Fruit fly (Drosophila melanogaster): ENCODE results near the gene CG13994.
A peak's percentile ranks its signal among the peaks of the same experiment; 100 is the strongest.

CG13994 gene

dm6 chr2L:6037830-6038229 is 25.0 kb upstream of the CG13994 start, which contains the start of the genes CG9117 and CG31643 (continued):
- TF ChIP-seq Hr78 (GFP tag; optimal IDR thresholded peaks at IDR 0.05) (no peak), tin (GFP tag; optimal IDR thresholded peaks at IDR 0.05) (peak; percentile 38), gcm (GFP tag; optimal IDR thresholded peaks at IDR 0.05) (no peak), CG18764 (GFP tag; optimal IDR thresholded peaks at IDR 0.05) (peak; percentile 41), twi (tag; optimal IDR thresholded peaks at IDR 0.05) (peak; percentile 11), E2f1 (GFP tag; IDR thresholded peaks at IDR 0.05) (no peak), CG15479 (GFP tag; optimal IDR thresholded peaks at IDR 0.05) (no peak), BtbVII (GFP tag; optimal IDR thresholded peaks at IDR 0.05) (no peak), CG6689 (GFP tag; IDR thresholded peaks at IDR 0.05) (no peak), pita (GFP tag; optimal IDR thresholded peaks at IDR 0.05) (no peak), Sin3A (optimal IDR thresholded peaks at IDR 0.05) (peak; percentile 18), CG7963 (GFP tag; IDR thresholded peaks at IDR 0.05; ENCODE audit: partially characterized antibody) (no peak), CG32532 (GFP tag; IDR thresholded peaks at IDR 0.05) (peak; percentile 52), CG9437 (GFP tag; optimal IDR thresholded peaks at IDR 0.05) (peak; percentile 34), CG33557 (GFP tag; optimal IDR thresholded peaks at IDR 0.05) (peak; percentile 20), CG12769 (tag; optimal IDR thresholded peaks at IDR 0.05) (no peak), Lim3 (GFP tag; IDR thresholded peaks at IDR 0.05) (no peak), CG9727 (GFP tag; optimal IDR thresholded peaks at IDR 0.05) (peak; percentile 51), CG16863 (GFP tag; optimal IDR thresholded peaks at IDR 0.05) (peak; percentile 49), pfk (GFP tag; optimal IDR thresholded peaks at IDR 0.05) (no peak), repo (GFP tag; optimal IDR thresholded peaks at IDR 0.05) (no peak), CG8089 (GFP tag; optimal IDR thresholded peaks at IDR 0.05) (no peak), pzg (GFP tag; optimal IDR thresholded peaks at IDR 0.05) (peak; percentile 64), vfl (GFP tag; optimal IDR thresholded peaks at IDR 0.05) (no peak), Asciz (GFP tag; optimal IDR thresholded peaks at IDR 0.05) (no peak), shn (GFP tag; optimal IDR thresholded peaks at IDR 0.05) (peak; percentile 58), CG7987 (GFP tag; optimal IDR thresholded peaks at IDR 0.05) (no peak), vnd (GFP tag; IDR thresholded peaks at IDR 0.05; ENCODE audit: partially characterized antibody) (no peak), toy (GFP tag; IDR thresholded peaks at IDR 0.05) (no peak), hbn (GFP tag; IDR thresholded peaks at IDR 0.05; ENCODE audit: partially characterized antibody) (peak; percentile 34; the same call in 1 of the 2 replicates), ftz-f1 (GFP tag; optimal IDR thresholded peaks at IDR 0.05) (no peak), dati (GFP tag; IDR thresholded peaks at IDR 0.05) (no peak), az2 (GFP tag; optimal IDR thresholded peaks at IDR 0.05) (peak; percentile 57), unpg (GFP tag; optimal IDR thresholded peaks at IDR 0.05) (no peak), crol (GFP tag; IDR thresholded peaks at IDR 0.05) (no peak), Taf1 (GFP tag; IDR thresholded peaks at IDR 0.05) (no peak), sima (GFP tag; optimal IDR thresholded peaks at IDR 0.05) (no peak), CG6175 (GFP tag; IDR thresholded peaks at IDR 0.05) (no peak), CG4854 (GFP tag; optimal IDR thresholded peaks at IDR 0.05) (peak; percentile 10), CG11696 (GFP tag; IDR thresholded peaks at IDR 0.05) (no peak), Myb (GFP tag; optimal IDR thresholded peaks at IDR 0.05) (peak; percentile 42), CG10267 (tag; optimal IDR thresholded peaks at IDR 0.05) (peak; percentile 57), B-H2 (GFP tag; optimal IDR thresholded peaks at IDR 0.05) (no peak), Stat92E (GFP tag; optimal IDR thresholded peaks at IDR 0.05) (no peak), CG30431 (GFP tag; optimal IDR thresholded peaks at IDR 0.05) (no peak), stwl (tag; optimal IDR thresholded peaks at IDR 0.05) (peak; percentile 54), C15 (GFP tag; IDR thresholded peaks at IDR 0.05) (no peak), seq (GFP tag; IDR thresholded peaks at IDR 0.05) (no peak), CG1832 (GFP tag; optimal IDR thresholded peaks at IDR 0.05) (no peak), Doc2 (GFP tag; IDR thresholded peaks at IDR 0.05) (no peak), Bdp1 (GFP tag; optimal IDR thresholded peaks at IDR 0.05) (peak; percentile 29)

Measured in whole organism, embryonic.